Worm (Caenorhabditis elegans) whole organism, late embryonic: ENCODE results near the gene cdka-1.

Experiments used
- F13H6.1 ChIP-seq: sonication (generic microtip); optimal IDR thresholded peaks from 2 replicates; lab custom pipeline; 2016; ENCODE audit warnings: missing genetic modification characterization, missing compliant biosample characterization
- K02D7.2 ChIP-seq: sonication (generic microtip); optimal IDR thresholded peaks from 2 replicates; lab custom pipeline; 2017; ENCODE audit warnings: mild to moderate bottlenecking, missing genetic modification characterization, missing compliant biosample characterization
- T23F11.4 ChIP-seq: fragments of 200-800 bp; sonication (Bioruptor generic); optimal IDR thresholded peaks from 2 replicates; lab custom pipeline; 2018; ENCODE audit warnings: mild to moderate bottlenecking, missing genetic modification characterization, missing compliant biosample characterization
- ahr-1 ChIP-seq: sonication (generic microtip); optimal IDR thresholded peaks from 2 replicates; lab custom pipeline; 2016; ENCODE audit warnings: missing genetic modification characterization, missing compliant biosample characterization
- ceh-14 ChIP-seq: sonication (generic microtip); optimal IDR thresholded peaks from 2 replicates; lab custom pipeline; 2016; ENCODE audit warnings: missing genotype, missing genetic modification characterization, missing compliant biosample characterization
- ceh-2 ChIP-seq: sonication (generic microtip); optimal IDR thresholded peaks from 2 replicates; lab custom pipeline; 2016; ENCODE audit warnings: missing genotype, missing genetic modification characterization, missing compliant biosample characterization
- ceh-30 ChIP-seq: fragments of 150-350 bp; optimal IDR thresholded peaks from 2 replicates; lab custom pipeline; 2014; ENCODE audit warnings: missing biosample characterization, missing genetic modification characterization
- ceh-31 ChIP-seq: sonication (generic microtip); optimal IDR thresholded peaks from 2 replicates; lab custom pipeline; 2016; ENCODE audit warnings: missing genetic modification characterization, missing compliant biosample characterization
- ceh-34 ChIP-seq: sonication (generic microtip); optimal IDR thresholded peaks from 2 replicates; lab custom pipeline; 2016; ENCODE audit warnings: mild to moderate bottlenecking, missing genetic modification characterization, missing compliant biosample characterization
- ceh-48 ChIP-seq: sonication (generic microtip); optimal IDR thresholded peaks from 2 replicates; lab custom pipeline; 2016; ENCODE audit warnings: missing genetic modification characterization, inconsistent platforms, missing compliant biosample characterization
- ceh-6 ChIP-seq: fragments of 200-800 bp; sonication (Bioruptor generic); optimal IDR thresholded peaks from 2 replicates; lab custom pipeline; 2018; ENCODE audit warnings: mild to moderate bottlenecking, missing genetic modification characterization, missing compliant biosample characterization
- ceh-9 ChIP-seq: sonication (generic microtip); optimal IDR thresholded peaks from 2 replicates; lab custom pipeline; 2016; ENCODE audit warnings: mild to moderate bottlenecking, missing genetic modification characterization, inconsistent platforms, missing compliant biosample characterization
- elt-2 ChIP-seq: sonication (generic microtip); optimal IDR thresholded peaks from 2 replicates; lab custom pipeline; 2016; ENCODE audit warnings: missing genetic modification reagents, missing genetic modification characterization, missing compliant biosample characterization
- elt-4 ChIP-seq: sonication (generic microtip); optimal IDR thresholded peaks from 2 replicates; lab custom pipeline; 2016; ENCODE audit warnings: missing genetic modification characterization, missing compliant biosample characterization
- fkh-10 ChIP-seq: fragments of 150-350 bp; optimal IDR thresholded peaks from 2 replicates; lab custom pipeline; 2014; ENCODE audit warnings: missing biosample characterization, missing genetic modification reagents, missing genetic modification characterization
- gmeb-2 ChIP-seq: sonication (generic microtip); optimal IDR thresholded peaks from 2 replicates; lab custom pipeline; 2016; ENCODE audit warnings: missing genetic modification characterization, inconsistent platforms, missing compliant biosample characterization
- hlh-15 ChIP-seq: sonication (generic microtip); optimal IDR thresholded peaks from 2 replicates; lab custom pipeline; 2016; ENCODE audit warnings: missing genetic modification characterization, missing compliant biosample characterization
- hlh-8 ChIP-seq: sonication (generic microtip); optimal IDR thresholded peaks from 2 replicates; lab custom pipeline; 2016; ENCODE audit warnings: missing genotype, missing genetic modification characterization, missing compliant biosample characterization
- lim-6 ChIP-seq: sonication (generic microtip); optimal IDR thresholded peaks from 2 replicates; lab custom pipeline; 2016; ENCODE audit warnings: missing genetic modification characterization, missing compliant biosample characterization
- mec-3 ChIP-seq: sonication (generic microtip); optimal IDR thresholded peaks from 2 replicates; lab custom pipeline; 2016; ENCODE audit warnings: borderline replicate concordance, missing genetic modification characterization, missing compliant biosample characterization
- nfya-1 ChIP-seq: sonication (generic microtip); optimal IDR thresholded peaks from 2 replicates; lab custom pipeline; 2017; ENCODE audit warnings: missing genetic modification characterization, mild to moderate bottlenecking, missing compliant biosample characterization, antibody characterized with exemption, moderate library complexity
- nhr-11 ChIP-seq: fragments of 150-350 bp; optimal IDR thresholded peaks from 2 replicates; lab custom pipeline; 2014; ENCODE audit warnings: missing biosample characterization, missing genetic modification characterization
- nhr-232 ChIP-seq: sonication (generic microtip); optimal IDR thresholded peaks from 2 replicates; lab custom pipeline; 2016; ENCODE audit warnings: missing genetic modification characterization, missing compliant biosample characterization
- pag-3 ChIP-seq: sonication (generic microtip); optimal IDR thresholded peaks from 2 replicates; lab custom pipeline; 2016; ENCODE audit warnings: missing compliant biosample characterization, missing genetic modification characterization, borderline replicate concordance
- pax-1 ChIP-seq: fragments of 150-350 bp; optimal IDR thresholded peaks from 2 replicates; lab custom pipeline; 2014; ENCODE audit warnings: missing biosample characterization, missing genetic modification characterization
- pqm-1 ChIP-seq: sonication (generic microtip); optimal IDR thresholded peaks from 2 replicates; lab custom pipeline; 2016; ENCODE audit warnings: missing genetic modification characterization, missing compliant biosample characterization
- pros-1 ChIP-seq: fragments of 150-350 bp; optimal IDR thresholded peaks from 2 replicates; lab custom pipeline; 2014; ENCODE audit warnings: missing biosample characterization, missing genetic modification reagents, missing genetic modification characterization
- sox-2 ChIP-seq: fragments of 200-800 bp; sonication (Bioruptor generic); IDR thresholded peaks from 2 replicates; pipeline ENCODE4 v1.3.6; 2022; ENCODE audit warnings: missing genetic modification reagents, missing genetic modification characterization, missing compliant biosample characterization
- tbx-2 ChIP-seq: sonication (generic microtip); optimal IDR thresholded peaks from 2 replicates; lab custom pipeline; 2016; ENCODE audit warnings: missing genetic modification characterization, missing compliant biosample characterization
- ttx-3 ChIP-seq: sonication (generic microtip); optimal IDR thresholded peaks from 2 replicates; lab custom pipeline; 2016; ENCODE audit warnings: missing genetic modification reagents, missing genetic modification characterization, missing compliant biosample characterization
- unc-42 ChIP-seq: sonication (generic microtip); optimal IDR thresholded peaks from 2 replicates; lab custom pipeline; 2016; ENCODE audit warnings: missing genotype, missing genetic modification characterization, missing compliant biosample characterization
- zip-5 ChIP-seq: sonication (generic microtip); optimal IDR thresholded peaks from 2 replicates; lab custom pipeline; 2016; ENCODE audit warnings: missing genetic modification characterization, missing compliant biosample characterization

Gene cdka-1

ce11 chrIII:4658384-4658844 lies at the start of gene cdka-1:
cdka-1 (plus strand) TSS chrIII:4658794.
- TF ChIP-seq elt-2 (tag; lab: Kevin White, UChicago) (no peak), pag-3 (tag; lab: Kevin White, UChicago) (no peak)

- TF ChIP-seq K02D7.2 (tag; lab: Kevin White, UChicago) (no peak), nhr-232 (tag; lab: Kevin White, UChicago) (no peak), zip-5 (no peak), ceh-9 (no peak), ceh-30 (tag; lab: Kevin White, UChicago) (no peak), fkh-10 (no peak), ahr-1 (tag; lab: Kevin White, UChicago) (no peak), hlh-8 (no peak), tbx-2 (tag; lab: Kevin White, UChicago) (peak; percentile 49), ceh-48 (tag; lab: Kevin White, UChicago) (no peak), elt-4 (tag; lab: Kevin White, UChicago) (no peak), lim-6 (tag; lab: Kevin White, UChicago) (no peak), hlh-15 (no peak), nfya-1 (tag; lab: Kevin White, UChicago) (peak; percentile 54), ceh-6 (GFP tag; lab: Kevin White, UChicago) (no peak), T23F11.4 (GFP tag; lab: Kevin White, UChicago) (no peak), pqm-1 (tag; lab: Kevin White, UChicago) (no peak), ceh-14 (tag; lab: Kevin White, UChicago) (no peak), sox-2 (GFP tag; lab: Robert Waterston, UW) (no peak), ceh-34 (tag; lab: Kevin White, UChicago) (no peak), nhr-11 (tag; lab: Kevin White, UChicago) (no peak), pros-1 (tag; lab: Kevin White, UChicago) (no peak), mec-3 (no peak), ceh-2 (tag; lab: Kevin White, UChicago) (no peak), ceh-31 (tag; lab: Kevin White, UChicago) (peak; percentile 67), unc-42 (tag; lab: Kevin White, UChicago) (peak; percentile 74), pax-1 (tag; lab: Kevin White, UChicago) (no peak), ttx-3 (tag; lab: Kevin White, UChicago) (no peak)
- TF ChIP-seq, all 69 proteins: peak for 4
These were observed 46.1 kb upstream of the cdka-1 start, which contains the start of gene sel-2 for ce11 chrIII:4612334-4612953. sel-2 (minus strand) TSS chrIII:4612384.

- TF ChIP-seq gmeb-2 (tag; lab: Kevin White, UChicago) (no peak), F13H6.1 (tag; lab: Kevin White, UChicago) (peak; percentile 1)
These were observed 42.5 kb upstream of the cdka-1 start, which contains the start of gene lips-3 for ce11 chrIII:4616071-4616571. lips-3 (plus strand) TSS chrIII:4616528.

- TF ChIP-seq ceh-14 (tag; lab: Kevin White, UChicago) (no peak), unc-42 (tag; lab: Kevin White, UChicago) (peak; percentile 45)
These were observed 36.0 kb upstream of the cdka-1 start, which contains the start of gene lron-5 for ce11 chrIII:4622375-4623130. lron-5 (plus strand) TSS chrIII:4623029.
